Fruit fly (Drosophila melanogaster): ENCODE data around the gene Smr.

The Smr gene

DNA sequence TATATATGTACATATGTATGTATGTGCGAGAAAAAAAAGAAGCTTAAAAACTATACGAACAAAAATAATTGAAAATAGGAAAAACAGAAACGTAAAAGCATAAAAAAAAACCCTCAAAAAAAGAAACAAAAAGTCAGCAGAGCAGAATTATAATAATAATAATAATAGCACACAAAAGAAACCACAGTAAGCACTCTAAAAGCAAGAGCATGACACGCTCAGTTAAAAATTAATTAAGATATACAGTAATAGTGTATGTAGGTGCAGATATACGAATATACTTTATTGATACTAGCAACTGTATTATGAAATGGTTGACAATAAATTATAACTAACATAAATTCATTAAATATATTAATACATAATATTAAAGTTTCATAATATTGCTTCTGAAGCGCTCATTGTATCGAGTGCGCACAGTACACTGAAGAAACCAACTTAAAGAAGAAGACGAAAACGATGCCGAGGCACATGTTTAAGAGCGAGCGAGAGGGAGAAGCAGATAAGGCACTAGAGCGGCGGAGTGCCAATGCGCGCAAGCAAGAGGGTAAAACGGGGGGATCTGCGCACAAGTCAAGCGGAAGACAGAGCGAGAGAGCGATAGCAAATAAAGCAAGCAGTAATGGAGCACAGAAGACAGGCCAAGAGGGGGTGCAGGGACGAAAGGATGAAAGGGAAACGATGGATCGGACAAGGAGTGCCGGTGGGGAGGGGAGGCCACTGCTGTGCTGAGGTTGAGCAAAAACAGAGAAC lies 7.5 kb downstream of the Smr start (continued):
- TF ChIP-seq CG17612 (GFP tag; IDR thresholded peaks at IDR 0.05), result peak; percentile 27; the same call in 1 of the 2 replicates
- TF ChIP-seq Hr78 (GFP tag; optimal IDR thresholded peaks at IDR 0.05), result peak in 1 of 2 experiments; percentile 65
- TF ChIP-seq CG7786 (GFP tag; optimal IDR thresholded peaks at IDR 0.05), result no peak
- no peak for TF ChIP-seq CG18476 (GFP tag; optimal IDR thresholded peaks at IDR 0.05)
- TF ChIP-seq sr (GFP tag; IDR thresholded peaks at IDR 0.05), result no peak; the same call in 2 of the 3 replicates
- peak; percentile 80 for TF ChIP-seq HmgZ (tag; optimal IDR thresholded peaks at IDR 0.05)
- peak; percentile 76 for TF ChIP-seq CG17361 (GFP tag; IDR thresholded peaks at IDR 0.05)
- TF ChIP-seq Ssrp (tag; optimal IDR thresholded peaks at IDR 0.05), result peak; percentile 86
- TF ChIP-seq Dref (GFP tag; IDR thresholded peaks at IDR 0.05), result no peak
- TF ChIP-seq CG2120 (GFP tag; optimal IDR thresholded peaks at IDR 0.05), result peak; percentile 70
- TF ChIP-seq Gug (GFP tag; IDR thresholded peaks at IDR 0.05), result peak; percentile 60; the same call in 3 of the 4 replicates
- TF ChIP-seq CG6654 (GFP tag; optimal IDR thresholded peaks at IDR 0.05), result peak; percentile 55
- TF ChIP-seq seq (GFP tag; IDR thresholded peaks at IDR 0.05), result peak; percentile 71
- no peak for TF ChIP-seq luna (GFP tag; optimal IDR thresholded peaks at IDR 0.05)
- peak; percentile 83 for TF ChIP-seq gsb (GFP tag; IDR thresholded peaks at IDR 0.05)
- peak; percentile 66 for TF ChIP-seq CG30431 (GFP tag; optimal IDR thresholded peaks at IDR 0.05)
- TF ChIP-seq Awh (GFP tag; IDR thresholded peaks at IDR 0.05), result peak; percentile 71
- TF ChIP-seq al (GFP tag; IDR thresholded peaks at IDR 0.05), result peak; percentile 90
- TF ChIP-seq B-H2 (GFP tag; optimal IDR thresholded peaks at IDR 0.05), result peak; percentile 93
- peak; percentile 77 for TF ChIP-seq CG6683 (GFP tag; optimal IDR thresholded peaks at IDR 0.05)
- no peak for TF ChIP-seq pnt (GFP tag; optimal IDR thresholded peaks at IDR 0.05)
- TF ChIP-seq CG4282 (GFP tag; optimal IDR thresholded peaks at IDR 0.05), result no peak
- peak; percentile 23 to 47 for TF ChIP-seq Trl (optimal IDR thresholded peaks at IDR 0.05)
- TF ChIP-seq Trl (GFP tag; optimal IDR thresholded peaks at IDR 0.05), result no peak
- TF ChIP-seq fd96Cb (tag; optimal IDR thresholded peaks at IDR 0.05), result peak; percentile 85
- peak; percentile 87 for TF ChIP-seq Abd-B (GFP tag; optimal IDR thresholded peaks at IDR 0.05)
- TF ChIP-seq bsh (GFP tag; optimal IDR thresholded peaks at IDR 0.05), result peak; percentile 75 to 88
- TF ChIP-seq dysf (GFP tag; IDR thresholded peaks at IDR 0.05), result peak; percentile 94; the same call in 2 of the 3 replicates
- TF ChIP-seq CG8359 (GFP tag; optimal IDR thresholded peaks at IDR 0.05; ENCODE audit: borderline replicate concordance), result peak; percentile 76
- TF ChIP-seq Sox102F (GFP tag; optimal IDR thresholded peaks at IDR 0.05), result peak; percentile 92
- TF ChIP-seq fru (optimal IDR thresholded peaks at IDR 0.05), result no peak
- TF ChIP-seq Vsx1 (GFP tag; optimal IDR thresholded peaks at IDR 0.05), result peak; percentile 69
- TF ChIP-seq chn (GFP tag; optimal IDR thresholded peaks at IDR 0.05), result no peak
- peak in 1 of 2 experiments; percentile 82 for TF ChIP-seq Eip74EF (GFP tag; optimal IDR thresholded peaks at IDR 0.05)
- no peak for TF ChIP-seq Dad (GFP tag; optimal IDR thresholded peaks at IDR 0.05)
- no peak; the same call in 2 of the 3 replicates for TF ChIP-seq knrl (GFP tag; IDR thresholded peaks at IDR 0.05; ENCODE audit: partially characterized antibody)
- TF ChIP-seq fu2 (GFP tag; optimal IDR thresholded peaks at IDR 0.05), result no peak
- no peak for TF ChIP-seq CG17186 (GFP tag; optimal IDR thresholded peaks at IDR 0.05)
- TF ChIP-seq pzg (GFP tag; optimal IDR thresholded peaks at IDR 0.05), result no peak
- TF ChIP-seq sisA (GFP tag; IDR thresholded peaks at IDR 0.05), result peak; percentile 90
- TF ChIP-seq gro (GFP tag; optimal IDR thresholded peaks at IDR 0.05), result no peak
- TF ChIP-seq CG11723 (GFP tag; optimal IDR thresholded peaks at IDR 0.05), result peak; percentile 60
- peak; percentile 93 for TF ChIP-seq dmrt99B (tag; optimal IDR thresholded peaks at IDR 0.05)
- TF ChIP-seq cato (GFP tag; optimal IDR thresholded peaks at IDR 0.05; ENCODE audit: borderline replicate concordance), result peak; percentile 49
- TF ChIP-seq CG7357 (GFP tag; IDR thresholded peaks at IDR 0.05), result peak; percentile 80
- peak; percentile 92 for TF ChIP-seq Dbx (GFP tag; IDR thresholded peaks at IDR 0.05)
- no peak for TF ChIP-seq CG1647 (GFP tag; optimal IDR thresholded peaks at IDR 0.05)
- no peak for TF ChIP-seq tna (GFP tag; IDR thresholded peaks at IDR 0.05; ENCODE audit: partially characterized antibody)
- peak; percentile 4 for TF ChIP-seq wek (GFP tag; optimal IDR thresholded peaks at IDR 0.05)
